Fruit fly (Drosophila melanogaster) whole organism, adult: ENCODE data around the gene Arpc1.

ENCODE experiments used
- CG7045 ChIP-seq: fragments of 200-800 bp; sonication (Bioruptor generic); optimal IDR thresholded peaks from 2 replicates; lab custom pipeline; 2017; ENCODE audit warnings: missing biosample characterization, mild to moderate bottlenecking, missing genetic modification characterization
- CG7101 ChIP-seq: fragments of 200-800 bp; sonication (Bioruptor generic); optimal IDR thresholded peaks from 2 replicates; lab custom pipeline; 2018; ENCODE audit warnings: missing biosample characterization, mild to moderate bottlenecking, missing genetic modification characterization, moderate library complexity
- ovo ChIP-seq: fragments of 200-800 bp; sonication (Bioruptor generic); optimal IDR thresholded peaks from 2 replicates; lab custom pipeline; 2016; ENCODE audit warnings: missing biosample characterization, missing genetic modification characterization
- pad ChIP-seq: fragments of 200-800 bp; sonication (Bioruptor generic); optimal IDR thresholded peaks from 3 replicates; lab custom pipeline; 2017; ENCODE audit warnings: missing biosample characterization, missing genetic modification characterization, mild to moderate bottlenecking, moderate library complexity, missing genetic modification reagents
- tj ChIP-seq: fragments of 200-800 bp; sonication (Bioruptor generic); optimal IDR thresholded peaks from 3 replicates; lab custom pipeline; 2017; ENCODE audit warnings: missing biosample characterization, mild to moderate bottlenecking, missing genetic modification characterization, moderate library complexity

dm6 chr2L:13790715-13791114 lies 38.8 kb downstream of the Arpc1 start, which contains the start of gene CG16863:
- TF ChIP-seq pad (GFP tag; lab: Kevin White, UChicago) (no peak), CG7045 (GFP tag; lab: Kevin White, UChicago) (no peak), tj (GFP tag; lab: Kevin White, UChicago) (no peak), ovo (GFP tag; lab: Kevin White, UChicago) (no peak), CG7101 (tag; lab: Kevin White, UChicago) (no peak)
